Worm (Caenorhabditis elegans) whole organism, L4/young adult: ENCODE data around the gene cmd-1.

Experiments used
- W03F9.2 ChIP-seq: fragments of 150-350 bp; optimal IDR thresholded peaks from 2 replicates; lab custom pipeline; 2014; ENCODE audit warnings: missing biosample characterization, missing genetic modification characterization
- dao-5 ChIP-seq: sonication (generic microtip); optimal IDR thresholded peaks from 2 replicates; lab custom pipeline; 2016; ENCODE audit warnings: missing genotype, missing genetic modification characterization, moderate library complexity, missing compliant biosample characterization
- him-1 ChIP-seq: sonication (generic microtip); optimal IDR thresholded peaks from 2 replicates; lab custom pipeline; 2016; ENCODE audit warnings: missing genotype, missing genetic modification reagents, missing genetic modification characterization, missing compliant biosample characterization

DNA sequence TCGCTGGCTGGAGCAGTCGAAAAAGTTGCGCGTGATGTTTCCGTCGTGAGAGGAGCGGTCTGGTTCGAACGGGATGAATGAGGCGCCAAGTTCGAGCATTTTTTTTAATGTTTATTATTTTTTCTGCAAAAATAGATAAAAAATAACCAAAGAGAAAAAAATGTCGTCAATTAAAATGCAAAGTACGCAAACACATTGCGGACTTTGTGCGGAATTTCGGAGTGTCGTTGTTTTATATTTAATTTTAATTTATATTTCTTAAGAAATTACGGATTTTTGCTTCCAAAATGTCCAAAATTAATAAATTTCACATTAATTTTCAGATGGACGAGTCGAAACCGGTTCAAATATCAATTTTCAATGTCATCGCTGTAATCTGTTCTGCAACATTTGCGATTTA, 39.9 kb downstream of the cmd-1 start, which contains the start of the genes wrb-1 and Y50D4A.4:
- TF ChIP-seq him-1 (tag; lab: Kevin White, UChicago) (no peak), dao-5 (tag; lab: Kevin White, UChicago) (no peak), W03F9.2 (tag; lab: Kevin White, UChicago) (peak; percentile 77)
